Fruit fly (Drosophila melanogaster) whole organism, embryonic: Measurements from ENCODE around the gene mts.

Experiments used
- Atf-2 ChIP-seq: fragments of 200-800 bp; sonication (Bioruptor generic); optimal IDR thresholded peaks from 2 replicates; lab custom pipeline; 2016; ENCODE audit warnings: missing biosample characterization, missing genetic modification characterization
- Atf3 ChIP-seq: fragments of 200-800 bp; sonication (Bioruptor generic); optimal IDR thresholded peaks from 3 replicates; lab custom pipeline; 2016; ENCODE audit warnings: missing biosample characterization, missing genetic modification characterization
- Bdp1 ChIP-seq: fragments of 200-800 bp; sonication (Bioruptor generic); optimal IDR thresholded peaks from 3 replicates; lab custom pipeline; 2016; ENCODE audit warnings: missing biosample characterization, missing genetic modification characterization
- Bgb ChIP-seq: fragments of 200-800 bp; sonication (Bioruptor generic); IDR thresholded peaks from 2 replicates; pipeline ENCODE4 v1.3.6; 2022; ENCODE audit warnings: missing biosample characterization, missing genetic modification characterization; ENCODE audit not compliant: partially characterized antibody
- Bteb2 ChIP-seq: fragments of 200-800 bp; sonication (Bioruptor generic); optimal IDR thresholded peaks from 2 replicates; lab custom pipeline; 2016; ENCODE audit warnings: missing biosample characterization, missing genetic modification characterization
- CG12155 ChIP-seq: fragments of 200-800 bp; sonication (Bioruptor generic); optimal IDR thresholded peaks from 3 replicates; lab custom pipeline; 2016; ENCODE audit warnings: missing biosample characterization, missing genetic modification characterization
- CG1529 ChIP-seq: fragments of 200-800 bp; sonication (Bioruptor generic); optimal IDR thresholded peaks from 3 replicates; lab custom pipeline; 2018; ENCODE audit warnings: missing biosample characterization, missing genetic modification characterization
- CG15696 ChIP-seq: fragments of 200-800 bp; sonication (Bioruptor generic); optimal IDR thresholded peaks from 2 replicates; lab custom pipeline; 2019; ENCODE audit warnings: missing biosample characterization, mild to moderate bottlenecking, missing genetic modification characterization, moderate library complexity
- CG16779 ChIP-seq: fragments of 200-800 bp; sonication (Bioruptor generic); IDR thresholded peaks from 2 replicates; pipeline ENCODE4 v1.3.6; 2022; ENCODE audit warnings: missing biosample characterization, missing genetic modification characterization
- CG16813 ChIP-seq: fragments of 200-800 bp; sonication (Bioruptor generic); IDR thresholded peaks from 3 replicates; pipeline ENCODE4 v1.3.6; 2022; ENCODE audit warnings: missing biosample characterization, missing genetic modification characterization; ENCODE audit not compliant: partially characterized antibody
- CG16815 ChIP-seq: fragments of 200-800 bp; sonication (Bioruptor generic); optimal IDR thresholded peaks from 3 replicates; lab custom pipeline; 2017; ENCODE audit warnings: missing biosample characterization, mild to moderate bottlenecking, missing genetic modification characterization
- CG2129 ChIP-seq: fragments of 200-800 bp; sonication (Bioruptor generic); IDR thresholded peaks from 2 replicates; pipeline ENCODE4 v1.3.6; 2022; ENCODE audit warnings: missing biosample characterization, missing genetic modification characterization; ENCODE audit not compliant: partially characterized antibody
- CG2889 ChIP-seq: fragments of 200-800 bp; sonication (Bioruptor generic); IDR thresholded peaks from 3 replicates; pipeline ENCODE4 v1.3.6; 2022; ENCODE audit warnings: missing biosample characterization, missing genetic modification characterization
- CG30020 ChIP-seq: fragments of 200-800 bp; optimal IDR thresholded peaks from 2 replicates; lab custom pipeline; 2019; ENCODE audit warnings: missing biosample characterization, mild to moderate bottlenecking, missing genetic modification characterization, moderate library complexity
- CG31441 ChIP-seq: fragments of 200-800 bp; sonication (Bioruptor generic); IDR thresholded peaks from 2 replicates; pipeline ENCODE4 v1.3.6; 2022; ENCODE audit warnings: missing biosample characterization, missing genetic modification characterization
- CG6175 ChIP-seq: fragments of 200-800 bp; sonication (Bioruptor generic); IDR thresholded peaks from 3 replicates; pipeline ENCODE4 v1.3.6; 2022; ENCODE audit warnings: missing biosample characterization, missing genetic modification characterization
- CG6272 ChIP-seq: fragments of 200-800 bp; sonication (Bioruptor generic); IDR thresholded peaks from 2 replicates; pipeline ENCODE4 v1.3.6; 2022; ENCODE audit warnings: missing biosample characterization, missing genetic modification characterization
- CG7786 ChIP-seq: fragments of 200-800 bp; sonication (Bioruptor generic); optimal IDR thresholded peaks from 2 replicates; lab custom pipeline; 2016; ENCODE audit warnings: missing biosample characterization, missing genetic modification characterization
- CG7839 ChIP-seq: fragments of 200-800 bp; sonication (Bioruptor generic); optimal IDR thresholded peaks from 3 replicates; lab custom pipeline; 2018; ENCODE audit warnings: missing biosample characterization, mild to moderate bottlenecking, missing genetic modification characterization, moderate library complexity
- CG8089 ChIP-seq: fragments of 200-800 bp; sonication (Bioruptor generic); optimal IDR thresholded peaks from 3 replicates; lab custom pipeline; 2016; ENCODE audit warnings: missing biosample characterization, missing genetic modification characterization
- CG8765 ChIP-seq: fragments of 200-800 bp; sonication (Bioruptor generic); IDR thresholded peaks from 2 replicates; pipeline ENCODE4 v1.3.6; 2022; ENCODE audit warnings: missing biosample characterization, missing genetic modification characterization
- Doc3 ChIP-seq: fragments of 200-800 bp; sonication (Bioruptor generic); IDR thresholded peaks from 3 replicates; pipeline ENCODE4 v1.3.6; 2022; ENCODE audit warnings: missing biosample characterization, missing genetic modification characterization; ENCODE audit not compliant: partially characterized antibody
- Gsc ChIP-seq: fragments of 200-800 bp; sonication (Bioruptor generic); IDR thresholded peaks from 2 replicates; pipeline ENCODE4 v1.3.6; 2022; ENCODE audit warnings: missing biosample characterization, missing genetic modification characterization
- HHEX ChIP-seq: fragments of 200-800 bp; sonication (Bioruptor generic); optimal IDR thresholded peaks from 3 replicates; lab custom pipeline; 2017; ENCODE audit warnings: missing biosample characterization, mild to moderate bottlenecking, missing genetic modification characterization, missing genetic modification reagents
- HLH4C ChIP-seq: fragments of 200-800 bp; sonication (Bioruptor generic); IDR thresholded peaks from 3 replicates; pipeline ENCODE4 v1.3.6; 2022; ENCODE audit warnings: missing biosample characterization, missing genetic modification characterization; ENCODE audit not compliant: partially characterized antibody
- Hr78 ChIP-seq, 2 experiments: fragments of 200-800 bp in 1 of 2; fragments of >200 bp in 1 of 2; sonication (Bioruptor generic) in 1 of 2; optimal IDR thresholded peaks; 2 replicates each; lab custom pipeline; 2017 to 2019; ENCODE audit warnings: missing biosample characterization in 2 of 2, missing genetic modification characterization in 2 of 2, mild to moderate bottlenecking in 1 of 2, moderate library complexity in 1 of 2
- Med ChIP-seq: fragments of 200-800 bp; sonication (Bioruptor generic); peaks from one replicate; lab custom pipeline; 2016; ENCODE audit warnings: missing biosample characterization, missing genetic modification characterization, mild to moderate bottlenecking, inconsistent platforms, moderate library complexity
- NfI ChIP-seq: fragments of 200-800 bp; sonication (Bioruptor generic); optimal IDR thresholded peaks from 3 replicates; lab custom pipeline; 2018; ENCODE audit warnings: missing biosample characterization, mild to moderate bottlenecking, missing genetic modification characterization, moderate library complexity
- Oli ChIP-seq: fragments of 200-800 bp; sonication (Bioruptor generic); optimal IDR thresholded peaks from 2 replicates; lab custom pipeline; 2018; ENCODE audit warnings: missing biosample characterization, mild to moderate bottlenecking, missing genetic modification characterization, moderate library complexity
- Scr ChIP-seq: fragments of 200-800 bp; sonication (Bioruptor generic); IDR thresholded peaks from 2 replicates; pipeline ENCODE4 v1.3.6; 2022; ENCODE audit warnings: missing biosample characterization, missing genetic modification characterization; ENCODE audit not compliant: partially characterized antibody
- Sry-δ ChIP-seq: fragments of 200-800 bp; sonication (Bioruptor generic); optimal IDR thresholded peaks from 2 replicates; lab custom pipeline; 2016; ENCODE audit warnings: missing biosample characterization, missing genetic modification characterization
- Usf ChIP-seq: fragments of 200-800 bp; sonication (Bioruptor generic); optimal IDR thresholded peaks from 2 replicates; lab custom pipeline; 2017; ENCODE audit warnings: missing genotype, missing biosample characterization, missing genetic modification characterization
- Xrp1 ChIP-seq: fragments of 200-800 bp; sonication (Bioruptor generic); IDR thresholded peaks from 2 replicates; pipeline ENCODE4 v1.3.6; 2022; ENCODE audit warnings: missing biosample characterization, missing genetic modification characterization
- ase ChIP-seq: fragments of 200-800 bp; sonication (Bioruptor generic); IDR thresholded peaks from 3 replicates; pipeline ENCODE4 v1.3.6; 2022; ENCODE audit warnings: missing biosample characterization, missing genetic modification characterization
- btn ChIP-seq: fragments of 200-800 bp; sonication (Bioruptor generic); optimal IDR thresholded peaks from 2 replicates; lab custom pipeline; 2016; ENCODE audit warnings: missing biosample characterization, missing genetic modification characterization
- cato ChIP-seq: fragments of 200-800 bp; sonication (Bioruptor generic); optimal IDR thresholded peaks from 2 replicates; lab custom pipeline; 2016; ENCODE audit warnings: missing biosample characterization, missing genetic modification characterization, borderline replicate concordance
- chinmo ChIP-seq: fragments of 200-800 bp; sonication (Bioruptor generic); IDR thresholded peaks from 4 replicates; pipeline ENCODE4 v1.3.6; 2022; ENCODE audit warnings: missing biosample characterization, missing genetic modification characterization; ENCODE audit not compliant: partially characterized antibody
- corto ChIP-seq: fragments of 200-800 bp; sonication (Bioruptor generic); optimal IDR thresholded peaks from 2 replicates; lab custom pipeline; 2016; ENCODE audit warnings: missing biosample characterization, mild to moderate bottlenecking, missing genetic modification characterization, moderate library complexity
- dmrt11E ChIP-seq: fragments of 200-800 bp; sonication (Bioruptor generic); optimal IDR thresholded peaks from 3 replicates; lab custom pipeline; 2018; ENCODE audit warnings: missing biosample characterization, mild to moderate bottlenecking, missing genetic modification characterization, moderate library complexity
- ems ChIP-seq: fragments of 200-800 bp; sonication (Bioruptor generic); optimal IDR thresholded peaks from 3 replicates; lab custom pipeline; 2016; ENCODE audit warnings: missing biosample characterization, missing genetic modification characterization
- ewg ChIP-seq: fragments of 200-800 bp; sonication (Bioruptor generic); optimal IDR thresholded peaks from 3 replicates; lab custom pipeline; 2017; ENCODE audit warnings: mild to moderate bottlenecking, missing biosample characterization, missing genetic modification reagents, missing genetic modification characterization
- exex ChIP-seq: fragments of 200-800 bp; sonication (Bioruptor generic); optimal IDR thresholded peaks from 4 replicates; lab custom pipeline; 2018; ENCODE audit warnings: missing biosample characterization, mild to moderate bottlenecking, missing genetic modification characterization, moderate library complexity
- hb ChIP-seq: fragments of 200-800 bp; sonication (Bioruptor generic); IDR thresholded peaks from 3 replicates; pipeline ENCODE4 v1.3.6; 2022; ENCODE audit warnings: missing biosample characterization, missing genetic modification characterization; ENCODE audit not compliant: partially characterized antibody
- pan ChIP-seq, 4 experiments: fragments of >200 bp in 3 of 4; fragments of 200-800 bp in 1 of 4; sonication (Bioruptor generic) in 1 of 4; optimal IDR thresholded peaks in 3 of 4; IDR thresholded peaks in 1 of 4; 2 replicates each; pipeline versions ENCODE4 v1.3.6 to Lab custom; 2017 to 2022; ENCODE audit warnings: missing biosample characterization in 2 of 4, missing genetic modification characterization in 2 of 4, mixed read lengths in 1 of 4
- pnt ChIP-seq: fragments of 200-800 bp; sonication (Bioruptor generic); optimal IDR thresholded peaks from 3 replicates; lab custom pipeline; 2016; ENCODE audit warnings: missing biosample characterization, missing genetic modification characterization
- sisA ChIP-seq: fragments of 200-800 bp; sonication (Bioruptor generic); IDR thresholded peaks from 2 replicates; pipeline ENCODE4 v1.3.6; 2022; ENCODE audit warnings: missing biosample characterization, missing genetic modification characterization
- slbo ChIP-seq: fragments of 200-800 bp; sonication (Bioruptor generic); IDR thresholded peaks from 2 replicates; pipeline ENCODE4 v1.3.6; 2022; ENCODE audit warnings: missing biosample characterization, missing genetic modification characterization
- yki ChIP-seq: fragments of >200 bp; optimal IDR thresholded peaks from 3 replicates; lab custom pipeline; 2018
- z ChIP-seq: fragments of 200-800 bp; sonication (Bioruptor generic); IDR thresholded peaks from 3 replicates; pipeline ENCODE4 v1.3.6; 2022; ENCODE audit warnings: missing biosample characterization, missing genetic modification characterization

Gene mts

dm6 chr2L:7821279-7821848 is 6.1 kb upstream of the mts start (continued):
- peak; percentile 95 for TF ChIP-seq Med (GFP tag; lab: Kevin White, UChicago)
- no peak for TF ChIP-seq z
- peak; percentile 33 for TF ChIP-seq corto (GFP tag; lab: Kevin White, UChicago)
- peak; percentile 77 for TF ChIP-seq Doc3 (GFP tag; lab: Robert Waterston, UW)
- peak; percentile 68 for TF ChIP-seq Xrp1
- peak; percentile 20 for TF ChIP-seq exex (tag; lab: Kevin White, UChicago)
- TF ChIP-seq NfI: peak; percentile 61
- no peak for TF ChIP-seq ewg (GFP tag; lab: Kevin White, UChicago)
- no peak for TF ChIP-seq Atf-2 (GFP tag; lab: Kevin White, UChicago)
- TF ChIP-seq CG12155: peak; percentile 29
- peak; percentile 14; the same call in 1 of the 2 replicates for TF ChIP-seq CG6272
- TF ChIP-seq CG1529 (GFP tag; lab: Kevin White, UChicago): peak; percentile 97
- no peak for TF ChIP-seq CG8765
- TF ChIP-seq Scr: peak; percentile 89
- TF ChIP-seq HLH4C: peak; percentile 85
- TF ChIP-seq chinmo (GFP tag; lab: Robert Waterston, UW): peak; percentile 81; the same call in 2 of the 4 replicates
- peak; percentile 15 for TF ChIP-seq Oli (tag; lab: Kevin White, UChicago)
- peak; percentile 66 for TF ChIP-seq CG7786 (GFP tag; lab: Kevin White, UChicago)
- TF ChIP-seq CG31441 (GFP tag; lab: Robert Waterston, UW): peak; percentile 74
- peak; percentile 18 for TF ChIP-seq CG16815
- TF ChIP-seq cato (GFP tag; lab: Kevin White, UChicago): no peak
- TF ChIP-seq Sry-δ (GFP tag; lab: Kevin White, UChicago): peak; percentile 76
- no peak for TF ChIP-seq Bteb2 (GFP tag; lab: Kevin White, UChicago)
- no peak for TF ChIP-seq pan (optimal IDR thresholded peaks at IDR 0.05; lab: Kevin White, UChicago)
- TF ChIP-seq pan (GFP tag; optimal IDR thresholded peaks at IDR 0.05 in 1 of 2, IDR thresholded peaks at IDR 0.05 in 1 of 2): peak in 1 of 2 experiments; percentile 73
- TF ChIP-seq yki: no peak
- peak; percentile 40 for TF ChIP-seq CG15696 (tag; lab: Kevin White, UChicago)
- peak; percentile 36 for TF ChIP-seq CG8089
- TF ChIP-seq CG2889: no peak
- TF ChIP-seq CG7839 (tag; lab: Kevin White, UChicago): no peak
- TF ChIP-seq pnt (GFP tag; lab: Kevin White, UChicago): no peak
- no peak for TF ChIP-seq Usf (GFP tag; lab: Kevin White, UChicago)
- no peak for TF ChIP-seq Hr78 (GFP tag; optimal IDR thresholded peaks at IDR 0.05; lab: Kevin White, UChicago)
- no peak for TF ChIP-seq CG6175
- TF ChIP-seq Gsc (GFP tag; lab: Robert Waterston, UW): no peak
- TF ChIP-seq CG30020 (tag; lab: Kevin White, UChicago): peak; percentile 43
- peak; percentile 53 for TF ChIP-seq HHEX (GFP tag; lab: Kevin White, UChicago)
- peak; percentile 79; the same call in 2 of the 3 replicates for TF ChIP-seq hb (GFP tag; lab: Robert Waterston, UW)
- peak; percentile 72 for TF ChIP-seq slbo (GFP tag; lab: Robert Waterston, UW)
- peak; percentile 73 for TF ChIP-seq ems (GFP tag; lab: Kevin White, UChicago)
- no peak for TF ChIP-seq ase (GFP tag; lab: Robert Waterston, UW)
- TF ChIP-seq Bgb (GFP tag; lab: Robert Waterston, UW): peak; percentile 88
- peak; percentile 59 for TF ChIP-seq CG2129 (GFP tag; lab: Robert Waterston, UW)
- peak; percentile 16 for TF ChIP-seq dmrt11E
- TF ChIP-seq sisA (GFP tag; lab: Robert Waterston, UW): no peak
- TF ChIP-seq Atf3: no peak
- 0 out of 2 replicates have a peak, but pooled peaks have one; percentile 45 for TF ChIP-seq CG16779 (GFP tag; lab: Robert Waterston, UW)
- TF ChIP-seq Bdp1 (GFP tag; lab: Kevin White, UChicago): no peak
- no peak for TF ChIP-seq btn (GFP tag; lab: Kevin White, UChicago)
- TF ChIP-seq CG16813 (GFP tag; lab: Robert Waterston, UW): peak; percentile 82
